Fruit fly (Drosophila melanogaster) whole organism, prepupa: ENCODE results near the gene Gnpnat.
A peak's percentile ranks its signal among the peaks of the same experiment; 100 is the strongest.

Experiments used
- Blimp-1 ChIP-seq: fragments of 200-800 bp; sonication (Bioruptor generic); optimal IDR thresholded peaks from 3 replicates; lab custom pipeline; 2017; ENCODE audit warnings: missing biosample characterization, missing genetic modification characterization, mild to moderate bottlenecking, moderate library complexity, missing genetic modification reagents
- CG10631 ChIP-seq: fragments of 200-800 bp; sonication (Bioruptor generic); optimal IDR thresholded peaks from 2 replicates; lab custom pipeline; 2016; ENCODE audit warnings: missing biosample characterization, missing genetic modification characterization
- CG10669 ChIP-seq: fragments of 200-800 bp; sonication (Bioruptor generic); optimal IDR thresholded peaks from 3 replicates; lab custom pipeline; 2018; ENCODE audit warnings: missing biosample characterization, mild to moderate bottlenecking, missing genetic modification characterization, moderate library complexity
- CG11294 ChIP-seq: fragments of 200-800 bp; sonication (Bioruptor generic); IDR thresholded peaks from 2 replicates; pipeline ENCODE4 v1.3.6; 2022; ENCODE audit warnings: missing biosample characterization, missing genetic modification characterization
- CG11762 ChIP-seq: fragments of 200-800 bp; sonication (Bioruptor generic); optimal IDR thresholded peaks from 3 replicates; lab custom pipeline; 2016; ENCODE audit warnings: missing biosample characterization, missing genetic modification characterization; ENCODE audit not compliant: insufficient read depth
- CG15336 ChIP-seq: fragments of 200-800 bp; sonication (Bioruptor generic); IDR thresholded peaks from 2 replicates; pipeline ENCODE4 v1.3.6; 2022; ENCODE audit warnings: missing biosample characterization, missing genetic modification characterization
- CG1621 ChIP-seq: fragments of 200-800 bp; sonication (Bioruptor generic); optimal IDR thresholded peaks from 3 replicates; lab custom pipeline; 2018; ENCODE audit warnings: missing biosample characterization, mild to moderate bottlenecking, missing genetic modification characterization
- CG16779 ChIP-seq: fragments of 200-800 bp; sonication (Bioruptor generic); optimal IDR thresholded peaks from 3 replicates; lab custom pipeline; 2017; ENCODE audit warnings: missing biosample characterization, mild to moderate bottlenecking, missing genetic modification characterization
- CG31627 ChIP-seq: fragments of 200-800 bp; sonication (Bioruptor generic); optimal IDR thresholded peaks from 3 replicates; lab custom pipeline; 2016; ENCODE audit warnings: missing biosample characterization, missing genetic modification characterization
- CG32006 ChIP-seq: fragments of 200-800 bp; sonication (Bioruptor generic); optimal IDR thresholded peaks from 3 replicates; lab custom pipeline; 2017; ENCODE audit warnings: missing biosample characterization, mild to moderate bottlenecking, missing genetic modification characterization
- CG34406 ChIP-seq: fragments of 200-800 bp; sonication (Bioruptor generic); optimal IDR thresholded peaks from 3 replicates; lab custom pipeline; 2016; ENCODE audit warnings: missing biosample characterization, missing genetic modification characterization
- CG3919 ChIP-seq: fragments of 200-800 bp; sonication (Bioruptor generic); optimal IDR thresholded peaks from 3 replicates; lab custom pipeline; 2016; ENCODE audit warnings: missing biosample characterization, missing genetic modification characterization
- CG4318 ChIP-seq: fragments of 200-800 bp; sonication (Bioruptor generic); optimal IDR thresholded peaks from 3 replicates; lab custom pipeline; 2017; ENCODE audit warnings: missing biosample characterization, mild to moderate bottlenecking, missing genetic modification characterization
- CG6163 ChIP-seq: fragments of 200-800 bp; sonication (Bioruptor generic); IDR thresholded peaks from 3 replicates; pipeline ENCODE4 v1.3.6; 2022; ENCODE audit warnings: missing biosample characterization, missing genetic modification characterization
- CG6792 ChIP-seq: fragments of 200-800 bp; sonication (Bioruptor generic); optimal IDR thresholded peaks from 3 replicates; lab custom pipeline; 2016; ENCODE audit warnings: missing biosample characterization, missing genetic modification characterization
- CG6808 ChIP-seq: fragments of 200-800 bp; sonication (Bioruptor generic); optimal IDR thresholded peaks from 3 replicates; lab custom pipeline; 2017; ENCODE audit warnings: missing biosample characterization, missing genetic modification characterization, mild to moderate bottlenecking, moderate library complexity, missing genetic modification reagents
- CG6854 ChIP-seq: fragments of 200-800 bp; sonication (Bioruptor generic); optimal IDR thresholded peaks from 2 replicates; lab custom pipeline; 2017; ENCODE audit warnings: missing biosample characterization, mild to moderate bottlenecking, missing genetic modification characterization
- CG8119 ChIP-seq: fragments of 200-800 bp; sonication (Bioruptor generic); IDR thresholded peaks from 3 replicates; pipeline ENCODE4 v1.3.6; 2022; ENCODE audit warnings: missing biosample characterization, missing genetic modification characterization
- CG8632 ChIP-seq: fragments of 200-800 bp; sonication (Bioruptor generic); optimal IDR thresholded peaks from 3 replicates; lab custom pipeline; 2016; ENCODE audit warnings: missing biosample characterization, missing genetic modification characterization
- CG9139 ChIP-seq: fragments of 200-800 bp; sonication (Bioruptor generic); optimal IDR thresholded peaks from 3 replicates; lab custom pipeline; 2017; ENCODE audit warnings: missing biosample characterization, mild to moderate bottlenecking, missing genetic modification characterization
- Eip75B ChIP-seq: fragments of 200-800 bp; sonication (Bioruptor generic); optimal IDR thresholded peaks from 3 replicates; lab custom pipeline; 2016; ENCODE audit warnings: missing biosample characterization, missing genetic modification characterization
- Eip78C ChIP-seq: fragments of 200-800 bp; sonication (Bioruptor generic); peaks from one replicate; lab custom pipeline; 2016; ENCODE audit warnings: missing biosample characterization, missing genetic modification characterization
- Eip93F ChIP-seq: fragments of 200-800 bp; sonication (Bioruptor generic); optimal IDR thresholded peaks from 2 replicates; lab custom pipeline; 2016; ENCODE audit warnings: missing biosample characterization, mild to moderate bottlenecking, missing genetic modification characterization
- Ets21C ChIP-seq: fragments of 200-800 bp; sonication (Bioruptor generic); optimal IDR thresholded peaks from 3 replicates; lab custom pipeline; 2016; ENCODE audit warnings: missing biosample characterization, missing genetic modification characterization
- Ets96B ChIP-seq: fragments of 200-800 bp; optimal IDR thresholded peaks from 2 replicates; lab custom pipeline; 2019; ENCODE audit warnings: missing biosample characterization, mild to moderate bottlenecking, missing genetic modification characterization, moderate library complexity
- Gug ChIP-seq: fragments of 200-800 bp; sonication (Bioruptor generic); IDR thresholded peaks from 2 replicates; pipeline ENCODE4 v1.3.6; 2022; ENCODE audit warnings: missing biosample characterization, missing genetic modification characterization
- Hr38 ChIP-seq: sonication (Bioruptor generic); optimal IDR thresholded peaks from 2 replicates; lab custom pipeline; 2016; ENCODE audit warnings: missing biosample characterization, missing genetic modification characterization
- Hr4 ChIP-seq: fragments of 200-800 bp; sonication (Bioruptor generic); optimal IDR thresholded peaks from 3 replicates; lab custom pipeline; 2016; ENCODE audit warnings: missing biosample characterization, missing genetic modification characterization
- Lpt ChIP-seq: fragments of 200-800 bp; sonication (Bioruptor generic); optimal IDR thresholded peaks from 3 replicates; lab custom pipeline; 2016; ENCODE audit warnings: missing biosample characterization, missing genetic modification characterization
- Met ChIP-seq: fragments of 200-800 bp; sonication (Bioruptor generic); optimal IDR thresholded peaks from 3 replicates; lab custom pipeline; 2016; ENCODE audit warnings: missing biosample characterization, missing genetic modification characterization
- OdsH ChIP-seq: fragments of 200-800 bp; sonication (Bioruptor generic); optimal IDR thresholded peaks from 3 replicates; lab custom pipeline; 2016; ENCODE audit warnings: missing biosample characterization, missing genetic modification characterization
- Smox ChIP-seq: fragments of 200-800 bp; sonication (Bioruptor generic); optimal IDR thresholded peaks from 3 replicates; lab custom pipeline; 2016; ENCODE audit warnings: missing biosample characterization, missing genetic modification characterization
- Sox14 ChIP-seq: fragments of 200-800 bp; sonication (Bioruptor generic); optimal IDR thresholded peaks from 3 replicates; lab custom pipeline; 2016; ENCODE audit warnings: missing biosample characterization, missing genetic modification characterization
- Sox15 ChIP-seq: fragments of 200-800 bp; sonication (Bioruptor generic); optimal IDR thresholded peaks from 3 replicates; lab custom pipeline; 2016; ENCODE audit warnings: missing biosample characterization, missing genetic modification characterization
- cyc ChIP-seq: fragments of 200-800 bp; sonication (Bioruptor generic); optimal IDR thresholded peaks from 3 replicates; lab custom pipeline; 2016; ENCODE audit warnings: missing biosample characterization, missing genetic modification characterization
- eg ChIP-seq: fragments of 200-800 bp; sonication (Bioruptor generic); IDR thresholded peaks from 3 replicates; pipeline ENCODE4 v1.3.6; 2022; ENCODE audit warnings: missing biosample characterization, missing genetic modification characterization
- esn ChIP-seq: fragments of 200-800 bp; sonication (Bioruptor generic); optimal IDR thresholded peaks from 2 replicates; lab custom pipeline; 2016; ENCODE audit warnings: missing biosample characterization, mild to moderate bottlenecking, missing genetic modification characterization, moderate library complexity
- fd59A ChIP-seq: fragments of 200-800 bp; sonication (Bioruptor generic); optimal IDR thresholded peaks from 2 replicates; lab custom pipeline; 2017; ENCODE audit warnings: missing biosample characterization, mild to moderate bottlenecking, missing genetic modification characterization, missing genetic modification reagents
- fkh ChIP-seq: fragments of 200-800 bp; sonication (Bioruptor generic); optimal IDR thresholded peaks from 3 replicates; lab custom pipeline; 2017; ENCODE audit warnings: missing biosample characterization, mild to moderate bottlenecking, missing genetic modification characterization, moderate library complexity
- lz ChIP-seq: fragments of 200-800 bp; sonication (Bioruptor generic); optimal IDR thresholded peaks from 3 replicates; lab custom pipeline; 2016; ENCODE audit warnings: missing biosample characterization, missing genetic modification characterization
- net ChIP-seq: fragments of 200-800 bp; sonication (Bioruptor generic); optimal IDR thresholded peaks from 3 replicates; lab custom pipeline; 2016; ENCODE audit warnings: missing biosample characterization, missing genetic modification characterization
- pdm3 ChIP-seq: fragments of 200-800 bp; sonication (Bioruptor generic); optimal IDR thresholded peaks from 3 replicates; lab custom pipeline; 2016; ENCODE audit warnings: missing biosample characterization, missing genetic modification characterization
- salr ChIP-seq, 2 experiments: fragments of 200-800 bp; sonication (Bioruptor generic); optimal IDR thresholded peaks; 3 replicates each; lab custom pipeline; 2016 to 2018; ENCODE audit warnings: missing biosample characterization in 2 of 2, missing genetic modification characterization in 2 of 2, mild to moderate bottlenecking in 1 of 2
- spab ChIP-seq: fragments of 200-800 bp; sonication (Bioruptor generic); optimal IDR thresholded peaks from 2 replicates; lab custom pipeline; 2017; ENCODE audit warnings: missing biosample characterization, mild to moderate bottlenecking, missing genetic modification characterization, missing genetic modification reagents
- ss ChIP-seq, 2 experiments: fragments of 200-800 bp; sonication (Bioruptor generic); optimal IDR thresholded peaks; 2 replicates in 1 of 2; 3 replicates in 1 of 2; lab custom pipeline; 2017 to 2018; ENCODE audit warnings: mild to moderate bottlenecking in 2 of 2, missing biosample characterization in 2 of 2, missing genetic modification characterization in 2 of 2, moderate library complexity in 1 of 2

The Gnpnat gene

dm6 chr3R:29756153-29756552, 18.1 kb downstream of the Gnpnat start:
- TF ChIP-seq CG8119 (GFP tag; lab: Robert Waterston, UW): peak; percentile 58
- TF ChIP-seq Eip78C: peak; percentile 24
- peak; percentile 4 for TF ChIP-seq pdm3 (GFP tag; lab: Kevin White, UChicago)
- no peak for TF ChIP-seq CG9139 (GFP tag; lab: Kevin White, UChicago)
- no peak for TF ChIP-seq CG4318 (GFP tag; lab: Kevin White, UChicago)
- peak; percentile 41; the same call in 1 of the 3 replicates for TF ChIP-seq eg (GFP tag; lab: Robert Waterston, UW)
- peak; percentile 12 for TF ChIP-seq Hr4 (GFP tag; lab: Kevin White, UChicago)
- peak; percentile 12 for TF ChIP-seq Lpt (GFP tag; lab: Kevin White, UChicago)
- peak; percentile 61 for TF ChIP-seq CG32006 (GFP tag; lab: Kevin White, UChicago)

DNA sequence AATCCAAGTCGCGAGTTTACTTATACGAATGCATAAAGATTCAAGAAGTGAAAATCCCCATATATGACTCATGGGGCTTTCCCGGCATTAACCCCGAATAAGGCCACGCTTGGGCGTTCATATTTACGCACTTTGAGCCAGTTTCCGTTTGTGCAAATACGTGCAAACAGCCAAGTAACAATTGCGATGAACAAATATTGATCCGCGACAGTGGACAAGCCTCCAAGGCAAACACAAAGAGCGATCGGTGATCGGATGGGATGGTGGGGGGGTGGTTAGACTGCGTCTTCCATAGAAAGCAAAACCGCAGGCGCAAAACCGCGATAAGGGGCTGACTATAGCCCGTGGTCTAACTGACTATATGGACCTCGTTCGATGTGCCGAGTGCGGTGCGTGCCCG, 19.2 kb downstream of the Gnpnat start:
- peak; percentile 6 for TF ChIP-seq CG16779 (tag; lab: Kevin White, UChicago)
- peak; percentile 49 for TF ChIP-seq Sox14
- TF ChIP-seq eg (GFP tag; lab: Robert Waterston, UW): no peak; the same call in 1 of the 3 replicates
- peak; percentile 18 for TF ChIP-seq CG10631 (GFP tag; lab: Kevin White, UChicago)
- peak; percentile 7 for TF ChIP-seq CG34406 (GFP tag; lab: Kevin White, UChicago)
- peak; percentile 56 for TF ChIP-seq CG1621 (tag; lab: Kevin White, UChicago)
- peak; percentile 54 for TF ChIP-seq Hr38
- TF ChIP-seq CG11762: peak; percentile 19
- no peak for TF ChIP-seq CG31627
- no peak; the same call in 1 of the 2 replicates for TF ChIP-seq CG11294
- TF ChIP-seq CG6808 (GFP tag; lab: Kevin White, UChicago): peak; percentile 65
- peak; percentile 39 for TF ChIP-seq spab (GFP tag; lab: Kevin White, UChicago)
- peak; percentile 35 for TF ChIP-seq CG10669 (GFP tag; lab: Kevin White, UChicago)
- peak; percentile 0 for TF ChIP-seq CG6792 (GFP tag; lab: Kevin White, UChicago)
- peak; percentile 44 for TF ChIP-seq CG8632
- TF ChIP-seq Eip78C: peak; percentile 59
- TF ChIP-seq Gug (GFP tag; lab: Robert Waterston, UW): peak; percentile 25; the same call in 1 of the 2 replicates
- peak; percentile 55 to 60 for TF ChIP-seq ss (GFP tag; optimal IDR thresholded peaks at IDR 0.05; lab: Kevin White, UChicago)
- TF ChIP-seq Sox15 (GFP tag; lab: Kevin White, UChicago): no peak
- peak; percentile 14 for TF ChIP-seq net (GFP tag; lab: Kevin White, UChicago)
- TF ChIP-seq Met (GFP tag; lab: Kevin White, UChicago): no peak
- TF ChIP-seq CG6854: peak; percentile 17
- TF ChIP-seq Eip75B (GFP tag; lab: Kevin White, UChicago): no peak
- peak; percentile 72 for TF ChIP-seq CG9139 (GFP tag; lab: Kevin White, UChicago)
- peak; percentile 10 for TF ChIP-seq fd59A (GFP tag; lab: Kevin White, UChicago)
- peak in 1 of 2 experiments; percentile 45 for TF ChIP-seq salr (GFP tag; optimal IDR thresholded peaks at IDR 0.05; lab: Kevin White, UChicago)
- TF ChIP-seq CG6163: peak; percentile 55; the same call in 2 of the 3 replicates
- TF ChIP-seq, all 60 proteins: peak for 21

DNA sequence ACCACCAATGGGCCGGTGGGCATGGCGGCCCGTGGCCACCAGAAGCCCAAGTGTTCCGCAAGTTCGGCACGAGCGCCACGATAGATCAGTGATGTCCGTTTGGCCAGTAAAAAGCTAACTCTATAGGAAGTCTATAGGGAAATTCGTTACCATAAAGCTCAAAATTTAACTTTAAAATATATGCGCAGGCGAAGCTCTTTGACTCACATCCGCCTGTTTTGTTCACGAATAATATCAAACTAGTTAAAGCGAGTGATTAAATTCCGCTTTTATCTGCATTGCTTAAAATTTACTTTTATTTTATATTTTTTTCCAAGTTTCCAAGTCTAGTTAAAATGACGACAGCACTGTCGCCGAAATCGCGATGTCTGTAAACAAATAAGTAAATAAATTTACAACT, 19.6 kb downstream of the Gnpnat start:
- TF ChIP-seq Gug (GFP tag; lab: Robert Waterston, UW) (0 out of 2 replicates have a peak, but pooled peaks have one; percentile 14), CG34406 (GFP tag; lab: Kevin White, UChicago) (peak; percentile 27), CG3919 (GFP tag; lab: Kevin White, UChicago) (peak; percentile 48), Blimp-1 (GFP tag; lab: Kevin White, UChicago) (no peak), Eip93F (GFP tag; lab: Kevin White, UChicago) (no peak), fkh (no peak), cyc (peak; percentile 56), OdsH (GFP tag; lab: Kevin White, UChicago) (peak; percentile 64), CG1621 (tag; lab: Kevin White, UChicago) (no peak), Ets96B (tag; lab: Kevin White, UChicago) (peak; percentile 40), spab (GFP tag; lab: Kevin White, UChicago) (no peak), CG6854 (no peak), Sox15 (GFP tag; lab: Kevin White, UChicago) (peak; percentile 30), esn (peak; percentile 59), Smox (GFP tag; lab: Kevin White, UChicago) (peak; percentile 42), lz (GFP tag; lab: Kevin White, UChicago) (peak; percentile 47), CG11762 (no peak), CG11294 (peak; percentile 34; the same call in 1 of the 2 replicates), Eip75B (GFP tag; lab: Kevin White, UChicago) (peak; percentile 48), net (GFP tag; lab: Kevin White, UChicago) (no peak), Ets21C (GFP tag; lab: Kevin White, UChicago) (peak; percentile 12), CG6808 (GFP tag; lab: Kevin White, UChicago) (peak; percentile 22), Sox14 (peak; percentile 14), fd59A (GFP tag; lab: Kevin White, UChicago) (no peak), CG31627 (peak; percentile 38), CG10631 (GFP tag; lab: Kevin White, UChicago) (peak; percentile 19), CG15336 (peak; percentile 74), CG4318 (GFP tag; lab: Kevin White, UChicago) (peak; percentile 73), CG16779 (tag; lab: Kevin White, UChicago) (no peak)
